Worm (Caenorhabditis elegans): ENCODE data around the gene K02E2.1.
A peak's percentile ranks its signal among the peaks of the same experiment; 100 is the strongest.

K02E2.1 gene

ce11 chrV:20375236-20375635 lies 23.9 kb downstream of the K02E2.1 start, which contains the start of gene ins-35:
ins-35 (plus strand) TSS chrV:20375536.
- no peak for TF ChIP-seq lin-13 (GFP tag; optimal IDR thresholded peaks at IDR 0.05)
- no peak for TF ChIP-seq mdl-1 (tag; optimal IDR thresholded peaks at IDR 0.05)
- no peak for TF ChIP-seq lin-39 (tag; optimal IDR thresholded peaks at IDR 0.05)
- no peak for TF ChIP-seq nhr-21 (tag; optimal IDR thresholded peaks at IDR 0.05)
- no peak for TF ChIP-seq nhr-12 (tag; optimal IDR thresholded peaks at IDR 0.05)
- no peak for TF ChIP-seq dmd-4 (tag; optimal IDR thresholded peaks at IDR 0.05)
- no peak for TF ChIP-seq Y55F3AM.14 (GFP tag; optimal IDR thresholded peaks at IDR 0.05)
- TF ChIP-seq nhr-23 (tag; optimal IDR thresholded peaks at IDR 0.05) = no peak
- no peak for TF ChIP-seq unc-39 (tag; optimal IDR thresholded peaks at IDR 0.05)
- TF ChIP-seq sma-9 (GFP tag; optimal IDR thresholded peaks at IDR 0.05) = no peak
- TF ChIP-seq sma-9 (tag; optimal IDR thresholded peaks at IDR 0.05) = no peak
- TF ChIP-seq snpc-4 (tag; optimal IDR thresholded peaks at IDR 0.05) = no peak
- no peak for TF ChIP-seq nhr-6 (tag; optimal IDR thresholded peaks at IDR 0.05)
- no peak for TF ChIP-seq alr-1 (tag; optimal IDR thresholded peaks at IDR 0.05)

- TF ChIP-seq elt-3 (tag; optimal IDR thresholded peaks at IDR 0.05) = no peak
- no peak for TF ChIP-seq ztf-1 (GFP tag; conservative IDR thresholded peaks at IDR 0.05)
- no peak for TF ChIP-seq elt-1 (tag; optimal IDR thresholded peaks at IDR 0.05)
- TF ChIP-seq nhr-23 (tag; optimal IDR thresholded peaks at IDR 0.05) = no peak
- TF ChIP-seq nhr-21 (tag; optimal IDR thresholded peaks at IDR 0.05) = no peak
- no peak for TF ChIP-seq alr-1 (tag; optimal IDR thresholded peaks at IDR 0.05)
- no peak for TF ChIP-seq sma-9 (GFP tag; optimal IDR thresholded peaks at IDR 0.05)
- TF ChIP-seq sma-9 (tag; optimal IDR thresholded peaks at IDR 0.05) = no peak
- TF ChIP-seq nhr-25 (tag; optimal IDR thresholded peaks at IDR 0.05) = no peak
Measured at ce11 chrV:20376070-20376469, 24.8 kb downstream of the K02E2.1 start.

ce11 chrV:20380320-20380719 lies 29.0 kb downstream of the K02E2.1 start, which contains the start of gene K02E2.6:
K02E2.6 (plus strand) TSS chrV:20380561.
- TF ChIP-seq unc-55 (GFP tag; optimal IDR thresholded peaks at IDR 0.05) (peak; percentile 37), ztf-1 (GFP tag; conservative IDR thresholded peaks at IDR 0.05) (no peak), nhr-129 (tag; optimal IDR thresholded peaks at IDR 0.05) (peak; percentile 12)

ce11 chrV:20383065-20383609 lies 31.8 kb downstream of the K02E2.1 start, which contains the start of gene K02E2.11:
K02E2.11 (plus strand) TSS chrV:20383315.
- TF ChIP-seq skn-1 (tag; optimal IDR thresholded peaks at IDR 0.05) (no peak), R02D3.7 (tag; optimal IDR thresholded peaks at IDR 0.05) (no peak), crh-2 (tag; optimal IDR thresholded peaks at IDR 0.05) (peak; percentile 98), lin-39 (tag; optimal IDR thresholded peaks at IDR 0.05) (no peak), nhr-11 (tag; optimal IDR thresholded peaks at IDR 0.05) (no peak), zag-1 (tag; optimal IDR thresholded peaks at IDR 0.05) (peak; percentile 9), ztf-11 (tag; optimal IDR thresholded peaks at IDR 0.05) (no peak), unc-55 (GFP tag; optimal IDR thresholded peaks at IDR 0.05) (peak; percentile 67), nhr-129 (tag; optimal IDR thresholded peaks at IDR 0.05) (peak; percentile 65), F13H6.1 (tag; optimal IDR thresholded peaks at IDR 0.05) (peak; percentile 68), alr-1 (tag; optimal IDR thresholded peaks at IDR 0.05) (no peak), gmeb-1 (tag; optimal IDR thresholded peaks at IDR 0.05) (peak; percentile 3), blmp-1 (tag; optimal IDR thresholded peaks at IDR 0.05; ENCODE audit: insufficient read depth) (no peak), lsy-2 (tag; optimal IDR thresholded peaks at IDR 0.05) (peak in 1 of 2 experiments; percentile 60), mab-5 (tag; optimal IDR thresholded peaks at IDR 0.05) (no peak), C34F6.9 (tag; optimal IDR thresholded peaks at IDR 0.05) (peak; percentile 80), mdl-1 (tag; optimal IDR thresholded peaks at IDR 0.05) (peak; percentile 18 to 33), fos-1 (tag; optimal IDR thresholded peaks at IDR 0.05) (peak; percentile 12), sma-3 (GFP tag; optimal IDR thresholded peaks at IDR 0.05) (peak; percentile 39), elt-3 (tag; optimal IDR thresholded peaks at IDR 0.05) (no peak), lin-13 (GFP tag; optimal IDR thresholded peaks at IDR 0.05) (peak; percentile 3), ZK546.5 (tag; optimal IDR thresholded peaks at IDR 0.05) (no peak), nhr-10 (tag; optimal IDR thresholded peaks at IDR 0.05) (no peak), ceh-16 (tag; optimal IDR thresholded peaks at IDR 0.05) (no peak)

Measured in whole organism, L2 larva.